Worm (Caenorhabditis elegans) whole organism, mixed stage, embryonic: Measurements from ENCODE around the gene T04C9.3.

Experiments
- M03D4.4 ChIP-seq: sonication (generic microtip); optimal IDR thresholded peaks from 2 replicates; lab custom pipeline; 2017; ENCODE audit warnings: mild to moderate bottlenecking, missing genetic modification characterization, missing compliant biosample characterization
- bed-3 ChIP-seq: fragments of 200-800 bp; sonication (Bioruptor generic); optimal IDR thresholded peaks from 3 replicates; lab custom pipeline; 2018; ENCODE audit warnings: mild to moderate bottlenecking, missing genetic modification characterization, moderate library complexity, missing compliant biosample characterization
- blmp-1 ChIP-seq: fragments of 150-350 bp; optimal IDR thresholded peaks from 2 replicates; lab custom pipeline; 2014; ENCODE audit warnings: missing biosample characterization, missing genetic modification characterization
- ceh-39 ChIP-seq: fragments of 150-350 bp; optimal IDR thresholded peaks from 2 replicates; lab custom pipeline; 2014; ENCODE audit warnings: missing biosample characterization, missing genetic modification characterization
- ceh-43 ChIP-seq: fragments of 200-800 bp; sonication (Bioruptor generic); optimal IDR thresholded peaks from 2 replicates; lab custom pipeline; 2018; ENCODE audit warnings: mild to moderate bottlenecking, missing genetic modification characterization, moderate library complexity, missing compliant biosample characterization
- ceh-83 ChIP-seq: fragments of 200-800 bp; sonication (Bioruptor generic); optimal IDR thresholded peaks from 2 replicates; lab custom pipeline; 2018; ENCODE audit warnings: mild to moderate bottlenecking, missing genetic modification characterization, missing compliant biosample characterization
- ces-1 ChIP-seq: fragments of 150-350 bp; optimal IDR thresholded peaks from 2 replicates; lab custom pipeline; 2014; ENCODE audit warnings: missing biosample characterization, missing genetic modification reagents, missing genetic modification characterization
- cnd-1 ChIP-seq: fragments of 200-800 bp; sonication (Bioruptor generic); optimal IDR thresholded peaks from 2 replicates; lab custom pipeline; 2018; ENCODE audit warnings: mild to moderate bottlenecking, missing genetic modification characterization, missing compliant biosample characterization
- drap-1 ChIP-seq: fragments of 200-800 bp; sonication (Bioruptor generic); optimal IDR thresholded peaks from 3 replicates; lab custom pipeline; 2018; ENCODE audit warnings: mild to moderate bottlenecking, missing genetic modification characterization, missing compliant biosample characterization
- elt-1 ChIP-seq: sonication (generic microtip); optimal IDR thresholded peaks from 2 replicates; lab custom pipeline; 2017; ENCODE audit warnings: missing genetic modification characterization, mild to moderate bottlenecking, missing compliant biosample characterization, antibody characterized with exemption, moderate library complexity, borderline replicate concordance; ENCODE audit not compliant: insufficient read depth
- elt-3 ChIP-seq: fragments of 150-350 bp; optimal IDR thresholded peaks from 2 replicates; lab custom pipeline; 2014; ENCODE audit warnings: missing biosample characterization, missing genetic modification characterization
- flh-1 ChIP-seq: fragments of 200-800 bp; sonication (Bioruptor generic); optimal IDR thresholded peaks from 2 replicates; lab custom pipeline; 2018; ENCODE audit warnings: mild to moderate bottlenecking, missing genetic modification characterization, moderate library complexity, missing compliant biosample characterization
- ham-2 ChIP-seq: fragments of 200-800 bp; sonication (Bioruptor generic); optimal IDR thresholded peaks from 2 replicates; lab custom pipeline; 2018; ENCODE audit warnings: mild to moderate bottlenecking, missing genetic modification characterization, missing compliant biosample characterization
- lin-13 ChIP-seq: fragments of 150-350 bp; optimal IDR thresholded peaks from 2 replicates; lab custom pipeline; 2014; ENCODE audit warnings: missing biosample characterization, missing genetic modification characterization
- lin-32 ChIP-seq: fragments of 200-800 bp; sonication (Bioruptor generic); optimal IDR thresholded peaks from 2 replicates; lab custom pipeline; 2018; ENCODE audit warnings: mild to moderate bottlenecking, missing genetic modification characterization, missing compliant biosample characterization
- lsy-2 ChIP-seq: fragments of 150-350 bp; optimal IDR thresholded peaks from 2 replicates; lab custom pipeline; 2014; ENCODE audit warnings: missing biosample characterization, missing genetic modification characterization
- mab-5 ChIP-seq: fragments of 150-350 bp; optimal IDR thresholded peaks from 2 replicates; lab custom pipeline; 2014; ENCODE audit warnings: missing biosample characterization, missing genetic modification characterization
- mep-1 ChIP-seq: fragments of 150-350 bp; optimal IDR thresholded peaks from 2 replicates; lab custom pipeline; 2017; ENCODE audit warnings: missing biosample characterization, missing genetic modification reagents, missing genetic modification characterization, inconsistent platforms
- mls-2 ChIP-seq: sonication (generic microtip); optimal IDR thresholded peaks from 2 replicates; lab custom pipeline; 2016; ENCODE audit warnings: mild to moderate bottlenecking, missing genetic modification characterization, moderate library complexity, missing compliant biosample characterization
- nhr-12 ChIP-seq: fragments of 150-350 bp; optimal IDR thresholded peaks from 2 replicates; lab custom pipeline; 2014; ENCODE audit warnings: missing biosample characterization, missing genetic modification characterization
- nhr-2 ChIP-seq: fragments of 150-350 bp; optimal IDR thresholded peaks from 2 replicates; lab custom pipeline; 2014; ENCODE audit warnings: missing biosample characterization, missing genetic modification characterization
- nhr-237 ChIP-seq: fragments of 150-350 bp; optimal IDR thresholded peaks from 2 replicates; lab custom pipeline; 2014; ENCODE audit warnings: missing biosample characterization, missing genetic modification characterization
- nhr-28 ChIP-seq: fragments of 150-350 bp; optimal IDR thresholded peaks from 2 replicates; lab custom pipeline; 2014; ENCODE audit warnings: missing biosample characterization, missing genetic modification characterization
- nhr-76 ChIP-seq: sonication (generic microtip); optimal IDR thresholded peaks from 2 replicates; lab custom pipeline; 2017; ENCODE audit warnings: missing biosample characterization, missing genetic modification characterization
- pha-4 ChIP-seq: fragments of 150-350 bp; optimal IDR thresholded peaks from 2 replicates; lab custom pipeline; 2018; ENCODE audit warnings: missing biosample characterization, missing genetic modification reagents, missing genetic modification characterization
- snpc-4 ChIP-seq: fragments of 150-350 bp; optimal IDR thresholded peaks from 2 replicates; lab custom pipeline; 2014; ENCODE audit warnings: missing biosample characterization, missing genetic modification characterization
- sptf-1 ChIP-seq: sonication (generic microtip); optimal IDR thresholded peaks from 2 replicates; lab custom pipeline; 2017; ENCODE audit warnings: mild to moderate bottlenecking, missing genetic modification characterization, moderate library complexity, missing compliant biosample characterization
- unc-120 ChIP-seq: sonication (generic microtip); optimal IDR thresholded peaks from 2 replicates; lab custom pipeline; 2017; ENCODE audit warnings: missing genetic modification characterization, missing compliant biosample characterization; ENCODE audit not compliant: poor library complexity, severe bottlenecking
- unc-62 ChIP-seq: fragments of 150-350 bp; optimal IDR thresholded peaks from 2 replicates; lab custom pipeline; 2014; ENCODE audit warnings: missing biosample characterization, missing genetic modification reagents, missing genetic modification characterization
- zip-8 ChIP-seq: fragments of 150-350 bp; optimal IDR thresholded peaks from 2 replicates; lab custom pipeline; 2014; ENCODE audit warnings: missing biosample characterization, missing genetic modification characterization
- ztf-11 ChIP-seq: fragments of 150-350 bp; optimal IDR thresholded peaks from 2 replicates; lab custom pipeline; 2014; ENCODE audit warnings: missing biosample characterization, missing genetic modification characterization

T04C9.3 gene

DNA sequence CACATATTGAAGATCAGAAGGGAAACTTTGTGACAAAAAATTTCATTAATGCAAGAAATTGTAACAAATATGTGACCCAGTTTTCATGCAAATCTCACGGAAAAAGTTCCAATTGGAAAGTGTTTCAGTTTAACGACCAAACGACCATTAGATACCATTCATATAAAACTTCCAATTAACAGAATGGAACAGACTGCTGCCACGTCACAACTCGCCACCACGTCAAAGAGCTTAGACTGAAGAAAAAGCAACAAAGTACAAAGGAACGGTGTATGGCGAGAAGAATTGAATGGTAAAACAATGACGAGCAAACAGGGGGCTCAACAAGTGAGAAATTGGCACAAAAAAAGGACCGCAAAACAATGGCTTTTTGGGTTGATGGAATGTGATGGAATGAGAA is at the start of gene T04C9.3:
T04C9.3 (plus strand) TSS at position 301 of the 400 bp plus-strand sequence.
- TF ChIP-seq nhr-28 (tag; lab: Kevin White, UChicago) (no peak), ces-1 (GFP tag; lab: Kevin White, UChicago) (no peak), ceh-39 (tag; lab: Kevin White, UChicago) (no peak), unc-120 (tag; lab: Kevin White, UChicago) (no peak), nhr-12 (no peak), elt-1 (tag; lab: Kevin White, UChicago) (no peak)

DNA sequence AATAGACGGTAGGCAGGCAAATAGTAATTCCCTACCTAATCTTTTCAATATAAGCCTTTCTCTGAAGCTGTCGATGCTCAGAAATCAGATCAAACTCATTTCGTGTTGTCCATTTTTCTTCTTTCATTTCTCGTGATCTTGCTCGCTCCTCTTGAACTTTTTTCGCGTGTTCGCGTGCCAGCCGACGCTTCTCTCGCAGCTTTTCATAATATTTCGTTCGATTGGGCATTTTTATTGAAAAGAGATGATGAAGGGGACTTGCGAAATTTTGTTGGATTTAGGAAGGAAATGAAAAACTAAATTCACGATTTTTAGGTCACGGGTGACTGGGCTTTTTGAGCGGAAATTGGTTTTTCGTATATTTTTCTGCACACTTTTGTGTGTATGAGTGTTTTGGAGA is 48.4 kb upstream of the T04C9.3 start, which contains the start of gene EGAP1.1:
EGAP1.1 (minus strand) TSS at position 229 of the 400 bp plus-strand sequence.
- TF ChIP-seq ceh-43 (GFP tag; lab: Kevin White, UChicago) (no peak), ces-1 (GFP tag; lab: Kevin White, UChicago) (no peak), sptf-1 (no peak), nhr-76 (tag; lab: Kevin White, UChicago) (no peak), zip-8 (tag; lab: Kevin White, UChicago) (no peak), drap-1 (no peak), mep-1 (tag; lab: Kevin White, UChicago) (no peak), cnd-1 (tag; lab: Kevin White, UChicago) (no peak), pha-4 (tag; lab: Kevin White, UChicago) (no peak), M03D4.4 (no peak), nhr-12 (no peak), nhr-2 (tag; lab: Kevin White, UChicago) (no peak), elt-3 (no peak), ceh-83 (GFP tag; lab: Kevin White, UChicago) (no peak)

DNA sequence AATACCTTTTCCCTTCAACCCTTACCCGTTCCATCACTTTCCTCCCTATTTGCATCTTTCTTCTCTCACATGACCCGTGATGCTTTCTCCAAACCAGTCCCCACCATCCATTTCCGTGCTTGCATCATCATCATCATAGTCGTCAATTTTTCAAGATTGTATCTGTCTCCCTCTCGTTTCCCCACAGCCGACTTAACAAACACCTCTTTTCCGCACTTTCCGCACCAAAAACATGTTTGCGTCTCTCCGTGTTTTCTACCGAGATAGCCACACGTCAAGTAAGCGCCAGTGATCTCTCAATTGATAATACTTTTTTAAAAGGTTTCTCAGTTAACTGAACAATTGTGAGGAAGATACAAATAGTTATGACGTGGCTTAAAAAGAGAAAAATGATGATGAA is 47.4 kb upstream of the T04C9.3 start:
- TF ChIP-seq unc-120 (tag; lab: Kevin White, UChicago) (no peak), elt-1 (tag; lab: Kevin White, UChicago) (peak; percentile 78), nhr-237 (tag; lab: Kevin White, UChicago) (peak; percentile 76), blmp-1 (tag; lab: Kevin White, UChicago) (peak; percentile 45), lsy-2 (tag; lab: Kevin White, UChicago) (no peak), flh-1 (GFP tag; lab: Kevin White, UChicago) (no peak), bed-3 (GFP tag; lab: Kevin White, UChicago) (no peak), lin-13 (no peak), ztf-11 (tag; lab: Kevin White, UChicago) (no peak), unc-62 (GFP tag; lab: Kevin White, UChicago) (no peak), lin-32 (GFP tag; lab: Kevin White, UChicago) (no peak), ham-2 (peak; percentile 57), zip-8 (tag; lab: Kevin White, UChicago) (no peak), mab-5 (tag; lab: Kevin White, UChicago) (no peak), nhr-2 (tag; lab: Kevin White, UChicago) (no peak), snpc-4 (no peak), M03D4.4 (no peak), ceh-43 (GFP tag; lab: Kevin White, UChicago) (no peak), nhr-12 (no peak)
- TF ChIP-seq, all 35 proteins: peak for 4

- TF ChIP-seq zip-8 (tag; lab: Kevin White, UChicago) = peak; percentile 71
- no peak for TF ChIP-seq lsy-2 (tag; lab: Kevin White, UChicago)
Observed at ce11 chrIII:5938790-5939452, 46.5 kb upstream of the T04C9.3 start.

DNA sequence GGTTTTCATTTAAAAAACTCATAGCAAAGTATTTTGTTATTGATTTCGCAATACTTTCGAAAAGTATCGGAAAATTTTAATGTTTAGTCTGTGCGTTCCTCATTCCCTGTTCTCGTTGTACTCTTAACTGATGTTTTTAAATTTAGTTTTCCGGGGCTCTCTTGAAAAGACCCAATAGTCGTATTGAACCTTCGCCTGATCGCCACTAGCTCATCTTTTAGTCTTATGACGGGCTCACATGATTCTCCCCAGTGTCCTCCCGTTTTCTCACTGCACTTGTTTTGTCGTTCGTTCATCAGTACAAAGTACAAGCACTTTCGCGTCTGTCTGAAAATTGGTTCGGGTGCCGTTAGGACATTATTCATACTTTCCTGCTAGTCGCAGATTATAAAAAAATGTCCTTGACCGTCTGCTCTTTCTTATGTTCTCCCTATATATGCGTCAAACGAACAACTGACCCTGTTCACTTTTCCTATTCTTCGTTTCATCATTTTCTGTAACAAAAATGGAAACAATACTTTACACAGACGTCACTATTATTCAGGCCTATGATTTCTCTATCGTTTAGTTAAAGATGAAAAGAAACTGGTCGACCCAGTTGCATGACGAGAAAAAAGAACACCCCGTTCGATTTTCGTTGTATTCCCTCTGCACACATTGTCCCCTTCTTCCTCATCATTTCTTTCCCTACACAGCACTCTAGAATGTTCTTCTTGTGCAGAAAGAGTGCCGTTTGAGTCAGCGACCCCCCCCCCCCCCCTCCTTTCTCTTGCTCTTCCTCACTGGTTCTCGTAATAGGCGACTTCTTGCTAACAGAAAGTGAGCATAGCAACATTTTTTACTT is 45.8 kb upstream of the T04C9.3 start, which contains the start of gene ubq-1:
ubq-1 (plus strand) TSS at position 802 of the 844 bp plus-strand sequence.
- TF ChIP-seq M03D4.4 (peak; percentile 66), mls-2 (tag; lab: Kevin White, UChicago) (peak; percentile 50), nhr-237 (tag; lab: Kevin White, UChicago) (no peak), cnd-1 (tag; lab: Kevin White, UChicago) (peak; percentile 58), drap-1 (no peak), ztf-11 (tag; lab: Kevin White, UChicago) (no peak)
